Worm (Caenorhabditis elegans) whole organism, late embryonic: ENCODE results near the gene C09F5.3.

Source experiments
- C08G9.2 ChIP-seq: sonication (generic microtip); optimal IDR thresholded peaks from 2 replicates; lab custom pipeline; 2016; ENCODE audit warnings: mild to moderate bottlenecking, missing genetic modification characterization, moderate library complexity, missing compliant biosample characterization
- K02D7.2 ChIP-seq: sonication (generic microtip); optimal IDR thresholded peaks from 2 replicates; lab custom pipeline; 2017; ENCODE audit warnings: mild to moderate bottlenecking, missing genetic modification characterization, missing compliant biosample characterization
- T23F11.4 ChIP-seq: fragments of 200-800 bp; sonication (Bioruptor generic); optimal IDR thresholded peaks from 2 replicates; lab custom pipeline; 2018; ENCODE audit warnings: mild to moderate bottlenecking, missing genetic modification characterization, missing compliant biosample characterization
- ceh-19 ChIP-seq: fragments of 200-800 bp; sonication (Bioruptor generic); optimal IDR thresholded peaks from 2 replicates; lab custom pipeline; 2018; ENCODE audit warnings: mild to moderate bottlenecking, missing genetic modification characterization, missing compliant biosample characterization
- ceh-2 ChIP-seq: sonication (generic microtip); optimal IDR thresholded peaks from 2 replicates; lab custom pipeline; 2016; ENCODE audit warnings: missing genotype, missing genetic modification characterization, missing compliant biosample characterization
- ceh-22 ChIP-seq: sonication (generic microtip); optimal IDR thresholded peaks from 2 replicates; lab custom pipeline; 2017; ENCODE audit warnings: missing biosample characterization, missing genetic modification characterization
- ceh-31 ChIP-seq: sonication (generic microtip); optimal IDR thresholded peaks from 2 replicates; lab custom pipeline; 2016; ENCODE audit warnings: missing genetic modification characterization, missing compliant biosample characterization
- elt-2 ChIP-seq: sonication (generic microtip); optimal IDR thresholded peaks from 2 replicates; lab custom pipeline; 2016; ENCODE audit warnings: missing genetic modification reagents, missing genetic modification characterization, missing compliant biosample characterization
- elt-4 ChIP-seq: sonication (generic microtip); optimal IDR thresholded peaks from 2 replicates; lab custom pipeline; 2016; ENCODE audit warnings: missing genetic modification characterization, missing compliant biosample characterization
- gmeb-2 ChIP-seq: sonication (generic microtip); optimal IDR thresholded peaks from 2 replicates; lab custom pipeline; 2016; ENCODE audit warnings: missing genetic modification characterization, inconsistent platforms, missing compliant biosample characterization
- pax-1 ChIP-seq: fragments of 150-350 bp; optimal IDR thresholded peaks from 2 replicates; lab custom pipeline; 2014; ENCODE audit warnings: missing biosample characterization, missing genetic modification characterization
- pha-2 ChIP-seq: sonication (generic microtip); optimal IDR thresholded peaks from 2 replicates; lab custom pipeline; 2017; ENCODE audit warnings: mild to moderate bottlenecking, missing genetic modification characterization, missing compliant biosample characterization
- sox-2 ChIP-seq: fragments of 200-800 bp; sonication (Bioruptor generic); IDR thresholded peaks from 2 replicates; pipeline ENCODE4 v1.3.6; 2022; ENCODE audit warnings: missing genetic modification reagents, missing genetic modification characterization, missing compliant biosample characterization
- syd-9 ChIP-seq: sonication (generic microtip); optimal IDR thresholded peaks from 2 replicates; lab custom pipeline; 2016; ENCODE audit warnings: mild to moderate bottlenecking, missing genetic modification characterization, moderate library complexity, missing compliant biosample characterization
- ttx-3 ChIP-seq: sonication (generic microtip); optimal IDR thresholded peaks from 2 replicates; lab custom pipeline; 2016; ENCODE audit warnings: missing genetic modification reagents, missing genetic modification characterization, missing compliant biosample characterization
- unc-42 ChIP-seq: sonication (generic microtip); optimal IDR thresholded peaks from 2 replicates; lab custom pipeline; 2016; ENCODE audit warnings: missing genotype, missing genetic modification characterization, missing compliant biosample characterization
- unc-55 ChIP-seq: sonication (generic microtip); optimal IDR thresholded peaks from 2 replicates; lab custom pipeline; 2017; ENCODE audit warnings: missing biosample characterization, missing genetic modification reagents, missing genetic modification characterization
- ztf-16 ChIP-seq: sonication (generic microtip); optimal IDR thresholded peaks from 2 replicates; lab custom pipeline; 2017; ENCODE audit warnings: missing genetic modification characterization, missing compliant biosample characterization

C09F5.3 gene

DNA sequence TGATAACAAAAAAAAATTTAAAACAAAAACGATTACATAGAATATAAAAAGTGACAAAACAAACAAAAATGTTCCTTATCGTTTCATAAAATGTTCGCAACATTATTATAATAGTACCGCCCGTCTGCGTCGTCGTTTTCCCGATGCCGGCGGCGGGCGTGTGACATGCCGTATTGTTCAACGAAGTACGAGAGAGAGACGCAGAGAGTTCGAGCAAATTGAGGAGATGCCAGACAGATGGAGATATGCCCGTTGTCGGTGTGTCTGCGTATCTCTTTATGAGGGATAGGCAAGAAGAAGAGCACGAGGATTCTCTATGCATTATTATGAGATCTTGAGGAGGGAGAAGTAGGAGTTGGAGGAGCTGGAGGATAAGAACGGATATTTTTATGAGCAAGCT lies 41.3 kb downstream of the C09F5.3 start (continued):
- TF ChIP-seq ttx-3 (tag; lab: Kevin White, UChicago) = no peak

DNA sequence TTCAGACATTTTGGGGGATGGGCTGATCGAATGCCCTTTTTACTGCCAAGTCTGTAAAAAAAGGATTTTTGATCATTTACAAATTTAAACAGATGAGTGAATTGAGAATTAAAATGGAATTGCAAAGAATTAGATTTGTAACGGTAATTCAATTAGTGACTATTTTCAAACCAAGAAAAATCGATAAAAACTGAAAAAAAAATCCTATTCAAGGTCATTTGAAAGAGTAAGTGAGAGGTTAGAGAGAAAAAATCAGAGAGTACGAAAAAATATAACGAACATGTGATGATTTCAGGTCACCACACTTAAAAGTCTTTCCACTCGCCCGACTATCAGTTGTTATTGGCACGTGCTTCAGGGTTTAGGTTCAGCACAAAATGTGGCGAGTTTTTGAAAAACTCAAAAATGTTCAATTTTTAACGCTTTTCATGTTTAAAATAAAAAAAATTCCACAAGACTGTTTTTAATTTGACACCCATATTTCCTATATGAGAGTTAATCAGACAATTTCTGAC lies 44.8 kb downstream of the C09F5.3 start, which contains the start of gene T19C3.4:
TSS of gene T19C3.4 (minus strand) at position 51 of the 515 bp plus-strand sequence.
- no peak for TF ChIP-seq pax-1
- TF ChIP-seq ceh-22 = no peak
- no peak for TF ChIP-seq pha-2 (tag; lab: Kevin White, UChicago)
- no peak for TF ChIP-seq ztf-16 (tag; lab: Kevin White, UChicago)
- no peak for TF ChIP-seq ceh-2
- no peak for TF ChIP-seq ceh-31 (tag; lab: Kevin White, UChicago)

DNA sequence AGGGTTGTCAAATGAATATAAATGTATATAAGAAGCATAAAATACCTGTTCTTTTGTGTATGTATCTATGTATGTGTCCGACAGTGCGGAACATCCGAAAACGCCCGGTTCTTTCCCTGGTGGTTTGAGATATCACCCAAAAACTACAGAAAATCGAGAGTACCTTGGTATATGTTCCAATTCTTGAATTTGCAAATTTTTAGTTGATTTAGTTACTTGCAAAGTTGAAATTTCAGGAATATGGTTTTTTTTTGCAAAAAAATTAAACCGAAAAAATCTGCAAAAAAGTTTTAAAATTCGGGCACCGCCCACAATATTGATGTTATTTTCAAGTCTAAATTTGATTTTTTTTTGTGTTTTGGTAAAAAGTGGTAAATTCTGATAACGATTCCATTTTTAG lies 47.6 kb downstream of the C09F5.3 start, which contains the start of gene T19C3.2:
TSS of gene T19C3.2 (minus strand) at position 101 of the 400 bp plus-strand sequence.
- TF ChIP-seq ceh-19 (GFP tag; lab: Kevin White, UChicago) (no peak), K02D7.2 (tag; lab: Kevin White, UChicago) (no peak), sox-2 (no peak), elt-4 (tag; lab: Kevin White, UChicago) (no peak), C08G9.2 (tag; lab: Kevin White, UChicago) (no peak), T23F11.4 (no peak)
- TF ChIP-seq, all 69 proteins: peak for 0

DNA sequence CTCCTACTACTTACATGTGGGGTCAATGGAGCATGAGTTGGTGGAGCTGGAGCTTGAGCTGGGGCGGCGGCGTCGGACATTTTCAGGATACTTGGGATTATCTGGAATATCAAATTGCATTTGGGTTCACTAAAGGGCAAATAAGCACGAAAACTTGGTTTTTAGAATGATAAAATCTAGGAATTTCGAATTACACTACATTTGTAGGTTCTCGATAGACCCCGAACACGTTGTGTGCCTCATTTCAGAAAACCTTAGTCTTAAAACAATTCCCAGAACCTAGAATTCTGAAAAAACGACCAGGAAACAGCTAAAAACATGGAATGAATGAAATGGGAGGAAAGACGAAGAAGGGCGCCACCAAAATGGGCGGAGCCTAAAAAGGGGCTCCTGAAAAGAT lies 50.6 kb downstream of the C09F5.3 start, which contains the start of gene T19C3.3:
TSS of gene T19C3.3 (minus strand) at position 101 of the 400 bp plus-strand sequence.
- no peak for TF ChIP-seq gmeb-2 (tag; lab: Kevin White, UChicago)
- no peak for TF ChIP-seq unc-55 (GFP tag; lab: Kevin White, UChicago)
- TF ChIP-seq elt-2 = no peak
- peak; percentile 10 for TF ChIP-seq unc-42

DNA sequence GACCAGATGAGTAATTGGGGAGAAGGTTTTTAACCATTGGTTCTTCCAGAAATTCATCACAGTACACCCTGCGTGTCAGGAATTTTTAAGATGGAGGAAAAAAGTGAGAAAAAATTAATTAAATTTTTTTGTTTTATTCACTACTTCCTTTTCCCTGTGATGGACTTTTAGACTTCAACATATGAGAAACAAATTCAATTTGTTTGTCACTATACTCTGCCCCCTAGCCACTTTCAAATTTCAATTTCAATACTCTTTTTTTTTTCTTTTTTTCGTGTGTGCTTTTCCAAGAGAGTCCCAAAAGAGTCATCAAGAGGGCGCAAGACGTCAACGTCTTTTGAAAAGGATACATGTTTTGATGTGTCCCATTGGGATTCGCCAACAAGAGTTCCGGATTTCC lies 52.3 kb downstream of the C09F5.3 start:
- TF ChIP-seq unc-42 (peak; percentile 77), syd-9 (tag; lab: Kevin White, UChicago) (no peak)
